Worm (Caenorhabditis elegans) whole organism, late embryonic: ENCODE measurements around the gene nlp-69.

Experiments used
- C08G9.2 ChIP-seq: sonication (generic microtip); optimal IDR thresholded peaks from 2 replicates; lab custom pipeline; 2016; ENCODE audit warnings: mild to moderate bottlenecking, missing genetic modification characterization, moderate library complexity, missing compliant biosample characterization
- C38D4.7 ChIP-seq: fragments of 200-800 bp; sonication (Bioruptor generic); optimal IDR thresholded peaks from 2 replicates; lab custom pipeline; 2018; ENCODE audit warnings: mild to moderate bottlenecking, missing genetic modification characterization, moderate library complexity, missing compliant biosample characterization
- F13H6.1 ChIP-seq: sonication (generic microtip); optimal IDR thresholded peaks from 2 replicates; lab custom pipeline; 2016; ENCODE audit warnings: missing genetic modification characterization, missing compliant biosample characterization
- K02D7.2 ChIP-seq: sonication (generic microtip); optimal IDR thresholded peaks from 2 replicates; lab custom pipeline; 2017; ENCODE audit warnings: mild to moderate bottlenecking, missing genetic modification characterization, missing compliant biosample characterization
- T23F11.4 ChIP-seq: fragments of 200-800 bp; sonication (Bioruptor generic); optimal IDR thresholded peaks from 2 replicates; lab custom pipeline; 2018; ENCODE audit warnings: mild to moderate bottlenecking, missing genetic modification characterization, missing compliant biosample characterization
- Y22D7AL.16 ChIP-seq: sonication (generic microtip); optimal IDR thresholded peaks from 2 replicates; lab custom pipeline; 2016; ENCODE audit warnings: missing genetic modification characterization, missing compliant biosample characterization
- ama-1 ChIP-seq: fragments of 150-350 bp; optimal IDR thresholded peaks from 2 replicates; lab custom pipeline; 2014
- ceh-18 ChIP-seq: sonication (generic microtip); optimal IDR thresholded peaks from 2 replicates; lab custom pipeline; 2016; ENCODE audit warnings: missing genetic modification characterization, missing compliant biosample characterization
- ceh-31 ChIP-seq: sonication (generic microtip); optimal IDR thresholded peaks from 2 replicates; lab custom pipeline; 2016; ENCODE audit warnings: missing genetic modification characterization, missing compliant biosample characterization
- ceh-34 ChIP-seq: sonication (generic microtip); optimal IDR thresholded peaks from 2 replicates; lab custom pipeline; 2016; ENCODE audit warnings: mild to moderate bottlenecking, missing genetic modification characterization, missing compliant biosample characterization
- ceh-48 ChIP-seq: sonication (generic microtip); optimal IDR thresholded peaks from 2 replicates; lab custom pipeline; 2016; ENCODE audit warnings: missing genetic modification characterization, inconsistent platforms, missing compliant biosample characterization
- ceh-6 ChIP-seq: fragments of 200-800 bp; sonication (Bioruptor generic); optimal IDR thresholded peaks from 2 replicates; lab custom pipeline; 2018; ENCODE audit warnings: mild to moderate bottlenecking, missing genetic modification characterization, missing compliant biosample characterization
- dmd-4 ChIP-seq: sonication (generic microtip); optimal IDR thresholded peaks from 2 replicates; lab custom pipeline; 2016; ENCODE audit warnings: borderline replicate concordance, missing genetic modification characterization, missing compliant biosample characterization
- elt-2 ChIP-seq: sonication (generic microtip); optimal IDR thresholded peaks from 2 replicates; lab custom pipeline; 2016; ENCODE audit warnings: missing genetic modification reagents, missing genetic modification characterization, missing compliant biosample characterization
- elt-4 ChIP-seq: sonication (generic microtip); optimal IDR thresholded peaks from 2 replicates; lab custom pipeline; 2016; ENCODE audit warnings: missing genetic modification characterization, missing compliant biosample characterization
- ets-4 ChIP-seq: sonication (generic microtip); optimal IDR thresholded peaks from 2 replicates; lab custom pipeline; 2016; ENCODE audit warnings: missing genetic modification characterization, missing compliant biosample characterization
- fax-1 ChIP-seq: sonication (generic microtip); optimal IDR thresholded peaks from 2 replicates; lab custom pipeline; 2016; ENCODE audit warnings: missing genotype, missing genetic modification characterization, missing compliant biosample characterization
- hlh-13 ChIP-seq: fragments of 200-800 bp; sonication (Bioruptor generic); optimal IDR thresholded peaks from 2 replicates; lab custom pipeline; 2018; ENCODE audit warnings: mild to moderate bottlenecking, missing genetic modification characterization, missing compliant biosample characterization
- hlh-30 ChIP-seq: sonication (generic microtip); optimal IDR thresholded peaks from 2 replicates; lab custom pipeline; 2017; ENCODE audit warnings: antibody characterized with exemption, missing genetic modification characterization, missing compliant biosample characterization; ENCODE audit not compliant: insufficient read depth
- hlh-6 ChIP-seq: sonication (generic microtip); optimal IDR thresholded peaks from 2 replicates; lab custom pipeline; 2016; ENCODE audit warnings: missing genotype, missing genetic modification characterization, missing compliant biosample characterization
- hlh-8 ChIP-seq: sonication (generic microtip); optimal IDR thresholded peaks from 2 replicates; lab custom pipeline; 2016; ENCODE audit warnings: missing genotype, missing genetic modification characterization, missing compliant biosample characterization
- madf-2 ChIP-seq: sonication (generic microtip); optimal IDR thresholded peaks from 2 replicates; lab custom pipeline; 2017; ENCODE audit warnings: missing genetic modification characterization, missing compliant biosample characterization
- mec-3 ChIP-seq: sonication (generic microtip); optimal IDR thresholded peaks from 2 replicates; lab custom pipeline; 2016; ENCODE audit warnings: borderline replicate concordance, missing genetic modification characterization, missing compliant biosample characterization
- nhr-232 ChIP-seq: sonication (generic microtip); optimal IDR thresholded peaks from 2 replicates; lab custom pipeline; 2016; ENCODE audit warnings: missing genetic modification characterization, missing compliant biosample characterization
- pat-9 ChIP-seq: fragments of 200-800 bp; sonication (Bioruptor generic); optimal IDR thresholded peaks from 2 replicates; lab custom pipeline; 2018; ENCODE audit warnings: mild to moderate bottlenecking, missing genetic modification characterization, moderate library complexity, missing compliant biosample characterization
- pax-1 ChIP-seq: fragments of 150-350 bp; optimal IDR thresholded peaks from 2 replicates; lab custom pipeline; 2014; ENCODE audit warnings: missing biosample characterization, missing genetic modification characterization
- pqm-1 ChIP-seq: sonication (generic microtip); optimal IDR thresholded peaks from 2 replicates; lab custom pipeline; 2016; ENCODE audit warnings: missing genetic modification characterization, missing compliant biosample characterization
- pros-1 ChIP-seq: fragments of 150-350 bp; optimal IDR thresholded peaks from 2 replicates; lab custom pipeline; 2014; ENCODE audit warnings: missing biosample characterization, missing genetic modification reagents, missing genetic modification characterization
- ref-2 ChIP-seq: sonication (generic microtip); optimal IDR thresholded peaks from 2 replicates; lab custom pipeline; 2016; ENCODE audit warnings: missing genetic modification characterization, missing compliant biosample characterization
- rnt-1 ChIP-seq: sonication (generic microtip); optimal IDR thresholded peaks from 2 replicates; lab custom pipeline; 2016; ENCODE audit warnings: missing genetic modification characterization, missing compliant biosample characterization
- sox-2 ChIP-seq: fragments of 200-800 bp; sonication (Bioruptor generic); IDR thresholded peaks from 2 replicates; pipeline ENCODE4 v1.3.6; 2022; ENCODE audit warnings: missing genetic modification reagents, missing genetic modification characterization, missing compliant biosample characterization
- sox-4 ChIP-seq: sonication (generic microtip); optimal IDR thresholded peaks from 2 replicates; lab custom pipeline; 2017; ENCODE audit warnings: mild to moderate bottlenecking, missing genetic modification characterization, inconsistent platforms, missing compliant biosample characterization
- syd-9 ChIP-seq: sonication (generic microtip); optimal IDR thresholded peaks from 2 replicates; lab custom pipeline; 2016; ENCODE audit warnings: mild to moderate bottlenecking, missing genetic modification characterization, moderate library complexity, missing compliant biosample characterization
- tbx-2 ChIP-seq: sonication (generic microtip); optimal IDR thresholded peaks from 2 replicates; lab custom pipeline; 2016; ENCODE audit warnings: missing genetic modification characterization, missing compliant biosample characterization
- tbx-7 ChIP-seq: sonication (generic microtip); optimal IDR thresholded peaks from 2 replicates; lab custom pipeline; 2016; ENCODE audit warnings: missing genotype, missing genetic modification characterization, missing compliant biosample characterization
- ttx-3 ChIP-seq: sonication (generic microtip); optimal IDR thresholded peaks from 2 replicates; lab custom pipeline; 2016; ENCODE audit warnings: missing genetic modification reagents, missing genetic modification characterization, missing compliant biosample characterization
- unc-3 ChIP-seq, 2 experiments: fragments of 200-800 bp in 1 of 2; sonication (Bioruptor generic) in 1 of 2; sonication (generic microtip) in 1 of 2; conservative IDR thresholded peaks in 1 of 2; optimal IDR thresholded peaks in 1 of 2; 2 replicates each; pipeline versions ENCODE4 v1.3.6 to Lab custom; 2016 to 2022; ENCODE audit warnings: missing compliant biosample characterization in 2 of 2, missing genetic modification characterization in 2 of 2, missing genetic modification reagents in 1 of 2
- unc-42 ChIP-seq: sonication (generic microtip); optimal IDR thresholded peaks from 2 replicates; lab custom pipeline; 2016; ENCODE audit warnings: missing genotype, missing genetic modification characterization, missing compliant biosample characterization
- unc-55 ChIP-seq: sonication (generic microtip); optimal IDR thresholded peaks from 2 replicates; lab custom pipeline; 2017; ENCODE audit warnings: missing biosample characterization, missing genetic modification reagents, missing genetic modification characterization
- unc-86 ChIP-seq: sonication (generic microtip); optimal IDR thresholded peaks from 2 replicates; lab custom pipeline; 2016; ENCODE audit warnings: missing genetic modification characterization, missing compliant biosample characterization

nlp-69 gene

ce11 chrV:20125137-20125536 lies 30.3 kb upstream of the nlp-69 start:
- no peak for TF ChIP-seq elt-2
- TF ChIP-seq unc-86: no peak
- no peak for TF ChIP-seq F13H6.1 (tag; lab: Kevin White, UChicago)
- no peak for TF ChIP-seq rnt-1 (tag; lab: Kevin White, UChicago)
- TF ChIP-seq C38D4.7 (GFP tag; lab: Kevin White, UChicago): no peak
- no peak for TF ChIP-seq ceh-6
- no peak for TF ChIP-seq sox-2
- no peak for TF ChIP-seq hlh-30
- TF ChIP-seq, all 69 proteins: peak for 0

DNA sequence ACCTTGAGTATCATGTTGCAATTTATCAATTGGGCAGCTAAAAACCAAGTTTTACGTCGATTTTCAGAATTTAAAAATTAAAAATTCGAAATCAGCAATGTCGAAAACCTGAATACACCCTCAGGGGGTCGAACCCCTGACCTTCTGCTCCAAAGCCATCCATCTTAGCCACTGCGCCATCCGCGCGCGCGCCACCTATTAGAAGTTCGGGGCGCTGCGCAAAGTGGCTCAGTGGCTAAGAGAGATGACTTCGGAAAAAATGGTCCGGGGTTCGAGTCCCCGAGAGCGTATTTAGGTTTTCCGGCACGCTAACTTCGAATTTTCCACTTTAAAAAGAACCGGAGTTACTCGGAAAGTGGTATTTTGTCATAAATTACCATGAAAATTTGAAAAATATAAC lies 29.6 kb upstream of the nlp-69 start:
- no peak for TF ChIP-seq syd-9

ce11 chrV:20123616-20124015 lies 28.8 kb upstream of the nlp-69 start:
- TF ChIP-seq ceh-31 (tag; lab: Kevin White, UChicago) (no peak), mec-3 (tag; lab: Kevin White, UChicago) (no peak), Y22D7AL.16 (tag; lab: Kevin White, UChicago) (no peak), ceh-34 (no peak), pqm-1 (tag; lab: Kevin White, UChicago) (no peak), pat-9 (no peak), elt-4 (tag; lab: Kevin White, UChicago) (no peak), sox-2 (no peak), ets-4 (tag; lab: Kevin White, UChicago) (no peak), pros-1 (tag; lab: Kevin White, UChicago) (no peak), ceh-18 (tag; lab: Kevin White, UChicago) (no peak), C08G9.2 (no peak), pax-1 (tag; lab: Kevin White, UChicago) (no peak), hlh-13 (no peak), ttx-3 (tag; lab: Kevin White, UChicago) (no peak), ceh-48 (tag; lab: Kevin White, UChicago) (no peak), unc-3 (GFP tag; conservative IDR thresholded peaks at IDR 0.05; lab: Robert Waterston, UW) (no peak), unc-3 (tag; optimal IDR thresholded peaks at IDR 0.05; lab: Kevin White, UChicago) (no peak)

ce11 chrV:20123010-20123409 lies 28.2 kb upstream of the nlp-69 start:
- TF ChIP-seq ceh-31 (tag; lab: Kevin White, UChicago): no peak
- TF ChIP-seq pros-1 (tag; lab: Kevin White, UChicago): no peak
- no peak for TF ChIP-seq ceh-6
- TF ChIP-seq ceh-18 (tag; lab: Kevin White, UChicago): no peak
- no peak for TF ChIP-seq ama-1 (lab: Kevin White, UChicago)
- TF ChIP-seq K02D7.2 (tag; lab: Kevin White, UChicago): no peak
- no peak for TF ChIP-seq T23F11.4 (GFP tag; lab: Kevin White, UChicago)
- TF ChIP-seq fax-1 (tag; lab: Kevin White, UChicago): no peak
- TF ChIP-seq dmd-4: no peak
- no peak for TF ChIP-seq ttx-3 (tag; lab: Kevin White, UChicago)
- TF ChIP-seq unc-42: no peak
- TF ChIP-seq mec-3 (tag; lab: Kevin White, UChicago): no peak
- TF ChIP-seq elt-2: no peak
- no peak for TF ChIP-seq hlh-6 (tag; lab: Kevin White, UChicago)
- TF ChIP-seq nhr-232: no peak
- TF ChIP-seq elt-4 (tag; lab: Kevin White, UChicago): no peak
- no peak for TF ChIP-seq sox-2
- TF ChIP-seq pax-1 (tag; lab: Kevin White, UChicago): no peak
- no peak for TF ChIP-seq madf-2
- TF ChIP-seq ref-2 (tag; lab: Kevin White, UChicago): no peak

DNA sequence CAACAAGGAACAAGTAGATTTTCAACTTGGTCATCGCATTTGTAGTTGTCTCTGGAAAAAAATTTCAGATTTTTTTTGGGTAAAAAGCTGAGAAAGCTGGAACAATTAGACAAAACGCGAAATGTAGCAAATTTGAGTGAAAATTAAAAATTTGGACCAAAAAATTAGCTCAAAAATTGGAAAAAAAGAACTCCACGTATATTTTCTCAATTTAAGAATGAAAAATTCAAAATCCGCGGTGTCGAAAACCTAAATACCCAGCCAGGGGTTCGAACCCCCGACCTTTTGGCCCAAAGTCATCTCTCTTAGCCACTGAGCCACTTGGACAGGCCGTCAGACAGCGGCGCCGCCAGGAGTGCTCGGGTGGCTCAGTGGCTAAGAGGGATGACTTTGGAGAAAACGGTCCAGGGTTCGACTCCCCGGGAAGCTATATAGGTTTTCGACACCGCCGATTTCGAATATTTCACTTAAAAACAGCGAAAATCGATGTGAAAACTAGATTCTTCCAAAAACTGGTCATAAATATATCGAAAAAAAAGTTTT lies 25.9 kb upstream of the nlp-69 start, which contains the start of gene ncx-1:
ncx-1 (minus strand) TSS at position 51 of the 543 bp plus-strand sequence.
- TF ChIP-seq unc-55 (GFP tag; lab: Kevin White, UChicago) (no peak), tbx-2 (tag; lab: Kevin White, UChicago) (no peak), hlh-8 (tag; lab: Kevin White, UChicago) (no peak), sox-4 (tag; lab: Kevin White, UChicago) (no peak), tbx-7 (tag; lab: Kevin White, UChicago) (no peak), F13H6.1 (tag; lab: Kevin White, UChicago) (no peak), syd-9 (no peak)
